Worm (Caenorhabditis elegans) whole organism, early embryonic: ENCODE measurements around the gene F26F2.4.

Experiments
- F13C5.2 ChIP-seq: sonication (generic microtip); optimal IDR thresholded peaks from 2 replicates; lab custom pipeline; 2017; ENCODE audit warnings: mild to moderate bottlenecking, missing genetic modification characterization, inconsistent platforms, missing compliant biosample characterization
- ama-1 ChIP-seq: fragments of 150-350 bp; optimal IDR thresholded peaks from 2 replicates; lab custom pipeline; 2014
- ceh-13 ChIP-seq: fragments of 200-800 bp; sonication (Bioruptor generic); optimal IDR thresholded peaks from 2 replicates; lab custom pipeline; 2018; ENCODE audit warnings: mild to moderate bottlenecking, missing genetic modification characterization, missing compliant biosample characterization
- ceh-36 ChIP-seq: sonication (generic microtip); optimal IDR thresholded peaks from 2 replicates; lab custom pipeline; 2016; ENCODE audit warnings: missing genetic modification characterization, inconsistent platforms, missing compliant biosample characterization
- flt-1 ChIP-seq: fragments of 200-800 bp; sonication (Bioruptor generic); IDR thresholded peaks from 2 replicates; pipeline ENCODE4 v1.3.6; 2022; ENCODE audit warnings: missing genetic modification characterization, missing compliant biosample characterization
- hmg-4 ChIP-seq: fragments of 200-800 bp; sonication (Bioruptor generic); optimal IDR thresholded peaks from 2 replicates; lab custom pipeline; 2018; ENCODE audit warnings: mild to moderate bottlenecking, missing genetic modification characterization, missing compliant biosample characterization
- pes-1 ChIP-seq: fragments of 200-800 bp; sonication (Bioruptor generic); IDR thresholded peaks from 2 replicates; pipeline ENCODE4 v1.3.6; 2022; ENCODE audit warnings: missing genetic modification reagents, missing genetic modification characterization, missing compliant biosample characterization
- scrt-1 ChIP-seq: fragments of 200-800 bp; sonication (Bioruptor generic); IDR thresholded peaks from 2 replicates; pipeline ENCODE4 v1.3.6; 2022; ENCODE audit warnings: missing genetic modification characterization, missing compliant biosample characterization
- tbx-37 ChIP-seq: fragments of 200-800 bp; sonication (Bioruptor generic); conservative IDR thresholded peaks from 2 replicates; pipeline ENCODE4 v1.3.6; 2022; ENCODE audit warnings: missing genetic modification reagents, missing genetic modification characterization, missing compliant biosample characterization
- tra-4 ChIP-seq: sonication (generic microtip); optimal IDR thresholded peaks from 2 replicates; lab custom pipeline; 2017; ENCODE audit warnings: missing genetic modification characterization, missing compliant biosample characterization

DNA sequence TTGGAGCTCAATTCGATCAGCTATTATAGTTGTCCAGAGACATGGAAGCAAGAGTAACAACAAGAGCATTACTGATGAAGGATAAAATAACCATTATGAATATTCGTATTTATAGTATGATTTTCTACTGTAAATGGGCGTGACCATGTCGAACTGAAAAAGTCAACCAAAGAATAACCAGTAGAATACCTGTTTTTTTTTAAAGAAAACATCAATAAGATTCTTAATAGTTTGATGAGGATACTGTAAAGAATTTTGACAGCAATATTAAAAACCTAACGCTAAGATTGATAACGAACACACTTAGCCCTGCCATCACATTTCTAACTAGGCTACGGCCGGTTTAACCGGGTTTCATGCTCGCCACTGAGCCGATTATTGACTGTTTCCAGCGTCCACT lies 16.1 kb upstream of the F26F2.4 start, which contains the start of gene vmo-1:
- no peak for TF ChIP-seq scrt-1
- TF ChIP-seq flt-1 (GFP tag; lab: Robert Waterston, UW), result no peak
- TF ChIP-seq tbx-37 (GFP tag; lab: Robert Waterston, UW), result no peak
- TF ChIP-seq ceh-36 (tag; lab: Kevin White, UChicago), result no peak
- no peak for TF ChIP-seq ama-1 (lab: Kevin White, UChicago)
- no peak for TF ChIP-seq hmg-4 (GFP tag; lab: Kevin White, UChicago)
- TF ChIP-seq pes-1 (GFP tag; lab: Robert Waterston, UW), result no peak
- TF ChIP-seq ceh-13 (GFP tag; lab: Kevin White, UChicago), result no peak
- no peak for TF ChIP-seq tra-4 (tag; lab: Kevin White, UChicago)
- TF ChIP-seq F13C5.2 (tag; lab: Kevin White, UChicago), result no peak
